Fruit fly (Drosophila melanogaster) whole organism: ENCODE results near the gene CG8925.
"Not testable (repeated sequence)": the region's sequence is repeated elsewhere in the genome, so short reads cannot be mapped to it uniquely, and the experiment has no call there.

ENCODE experiments used
- CG8478 ChIP-seq: fragments of >200 bp; optimal IDR thresholded peaks from 2 replicates; lab custom pipeline; 2018; ENCODE audit warnings: inconsistent platforms
- Dll ChIP-seq: fragments of >200 bp; optimal IDR thresholded peaks from 2 replicates; lab custom pipeline; 2017
- EcR ChIP-seq, 2 experiments: fragments of >200 bp; optimal IDR thresholded peaks; 2 replicates each; lab custom pipeline; 2017; ENCODE audit warnings: missing biosample characterization in 2 of 2, missing genetic modification characterization in 2 of 2, missing genetic modification reagents in 2 of 2
- pan ChIP-seq: fragments of >200 bp; optimal IDR thresholded peaks from 2 replicates; lab custom pipeline; 2017
- psq ChIP-seq: fragments of >200 bp; optimal IDR thresholded peaks from 2 replicates; lab custom pipeline; 2017
- usp ChIP-seq: fragments of >200 bp; optimal IDR thresholded peaks from 2 replicates; lab custom pipeline; 2017; ENCODE audit warnings: missing biosample characterization, missing genetic modification characterization, mixed read lengths

CG8925 gene

dm6 chr3R:16157564-16158242 is 14.1 kb upstream of the CG8925 start:
- TF ChIP-seq pan (lab: Kevin White, UChicago) = no peak
- peak; percentile 34 for TF ChIP-seq Dll
- no peak for TF ChIP-seq psq (lab: Kevin White, UChicago)
- no peak for TF ChIP-seq CG8478

- TF ChIP-seq usp (GFP tag; lab: Kevin White, UChicago) (no peak), psq (lab: Kevin White, UChicago) (no peak), Dll (no peak), pan (lab: Kevin White, UChicago) (no peak), EcR (GFP tag; optimal IDR thresholded peaks at IDR 0.05; lab: Kevin White, UChicago) (no peak), CG8478 (no peak)
Observed at dm6 chr3R:16168088-16168487, 3.7 kb upstream of the CG8925 start.

- no peak for TF ChIP-seq Dll
- no peak for TF ChIP-seq pan (lab: Kevin White, UChicago)
- no peak for TF ChIP-seq CG8478
- TF ChIP-seq EcR (GFP tag; optimal IDR thresholded peaks at IDR 0.05; lab: Kevin White, UChicago) = no peak
- TF ChIP-seq usp (GFP tag; lab: Kevin White, UChicago) = no peak
- no peak for TF ChIP-seq psq (lab: Kevin White, UChicago)
Observed at dm6 chr3R:16173500-16173899, 1.7 kb downstream of the CG8925 start.

- no peak for TF ChIP-seq CG8478
Observed at dm6 chr3R:16176526-16176925, 4.7 kb downstream of the CG8925 start.

dm6 chr3R:16180476-16181070 is 8.8 kb downstream of the CG8925 start, which contains the start of gene CG8927:
Gene CG8927 (plus strand): TSS chr3R:16181020.
- TF ChIP-seq psq (lab: Kevin White, UChicago) (no peak), CG8478 (no peak), usp (GFP tag; lab: Kevin White, UChicago) (no peak), Dll (no peak), pan (lab: Kevin White, UChicago) (no peak), EcR (GFP tag; optimal IDR thresholded peaks at IDR 0.05; lab: Kevin White, UChicago) (no peak)

dm6 chr3R:16182269-16182875 is 10.6 kb downstream of the CG8925 start:
- TF ChIP-seq CG8478 = no peak
- peak in 1 of 2 experiments; percentile 23 for TF ChIP-seq EcR (GFP tag; optimal IDR thresholded peaks at IDR 0.05; lab: Kevin White, UChicago)
- TF ChIP-seq psq (lab: Kevin White, UChicago) = no peak
- no peak for TF ChIP-seq pan (lab: Kevin White, UChicago)
- no peak for TF ChIP-seq usp (GFP tag; lab: Kevin White, UChicago)
- no peak for TF ChIP-seq Dll

dm6 chr3R:16186791-16187681 is 15.2 kb downstream of the CG8925 start, which contains the start of gene sra:
Gene sra (plus strand): TSS chr3R:16186999.
- no peak for TF ChIP-seq usp (GFP tag; lab: Kevin White, UChicago)
- no peak for TF ChIP-seq psq (lab: Kevin White, UChicago)
- TF ChIP-seq Dll = no peak
- no peak for TF ChIP-seq EcR (GFP tag; optimal IDR thresholded peaks at IDR 0.05; lab: Kevin White, UChicago)
- TF ChIP-seq CG8478 = no peak
- TF ChIP-seq pan (lab: Kevin White, UChicago) = no peak

dm6 chr3R:16187737-16188136 is 15.9 kb downstream of the CG8925 start:
- TF ChIP-seq EcR (GFP tag; optimal IDR thresholded peaks at IDR 0.05; lab: Kevin White, UChicago) (no peak), psq (lab: Kevin White, UChicago) (no peak), usp (GFP tag; lab: Kevin White, UChicago) (no peak), CG8478 (no peak), pan (lab: Kevin White, UChicago) (no peak), Dll (no peak)

- TF ChIP-seq psq (lab: Kevin White, UChicago); Dll; usp (GFP tag; lab: Kevin White, UChicago): not testable (repeated sequence)
Observed at dm6 chr3R:16189464-16189863, 17.7 kb downstream of the CG8925 start, which contains the start of gene Bin1. Gene Bin1 (minus strand): TSS chr3R:16189564.

dm6 chr3R:16190183-16190763 is 18.5 kb downstream of the CG8925 start:
- TF ChIP-seq psq (lab: Kevin White, UChicago) = no peak
- no peak for TF ChIP-seq CG8478
- TF ChIP-seq EcR (GFP tag; optimal IDR thresholded peaks at IDR 0.05; lab: Kevin White, UChicago) = no peak
- no peak for TF ChIP-seq usp (GFP tag; lab: Kevin White, UChicago)
- no peak for TF ChIP-seq Dll

- TF ChIP-seq CG8478 = no peak
- TF ChIP-seq Dll = no peak
- no peak for TF ChIP-seq psq (lab: Kevin White, UChicago)
Observed at dm6 chr3R:16190782-16191181, 19.0 kb downstream of the CG8925 start.
